Fruit fly (Drosophila melanogaster): Measurements from ENCODE around the gene PolD2.

DNA sequence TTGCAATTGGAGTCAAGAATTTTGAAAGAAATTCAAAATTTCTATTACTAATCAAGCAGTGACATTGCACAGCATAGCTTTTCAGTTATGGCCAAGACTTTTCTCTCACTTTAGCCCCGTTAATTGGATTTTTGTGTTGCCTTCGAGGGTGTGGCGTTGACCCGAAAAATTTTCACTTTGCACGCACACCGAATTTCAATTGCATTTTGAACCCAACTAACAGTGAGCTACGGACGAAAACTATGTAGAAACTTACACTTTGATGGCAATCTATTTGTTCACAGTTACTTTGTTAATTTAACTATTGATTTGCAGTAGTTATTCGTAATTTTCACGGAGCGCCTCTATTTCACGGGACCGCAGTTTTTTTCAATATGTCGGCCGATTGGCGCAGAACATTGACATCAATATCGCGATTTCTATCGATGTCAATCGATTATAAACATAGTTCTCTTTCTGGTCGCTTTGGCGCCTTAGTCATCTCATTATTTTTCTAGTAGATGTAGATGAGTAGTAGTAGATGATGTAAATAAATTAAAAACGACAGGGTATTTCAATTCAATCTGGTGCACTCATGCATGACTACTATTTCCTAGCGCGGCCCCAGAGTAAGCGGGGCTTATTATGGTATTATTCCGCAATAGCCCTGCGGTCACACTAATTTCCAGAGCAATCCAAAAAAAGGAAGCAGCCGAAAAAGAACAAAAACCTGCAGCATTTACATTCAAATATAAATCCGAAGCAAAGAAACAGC is 19.7 kb downstream of the PolD2 start, which contains the start of the genes alpha-Spec, dlt and Cdc37:
- peak; percentile 89 to 92 for TF ChIP-seq CTCF (optimal IDR thresholded peaks at IDR 0.05)
- TF ChIP-seq CG8478 (optimal IDR thresholded peaks at IDR 0.05), result no peak
